Worm (Caenorhabditis elegans): Measurements from ENCODE around the gene C55B6.1.
A peak's percentile ranks its signal among the peaks of the same experiment; 100 is the strongest.

The C55B6.1 gene

DNA sequence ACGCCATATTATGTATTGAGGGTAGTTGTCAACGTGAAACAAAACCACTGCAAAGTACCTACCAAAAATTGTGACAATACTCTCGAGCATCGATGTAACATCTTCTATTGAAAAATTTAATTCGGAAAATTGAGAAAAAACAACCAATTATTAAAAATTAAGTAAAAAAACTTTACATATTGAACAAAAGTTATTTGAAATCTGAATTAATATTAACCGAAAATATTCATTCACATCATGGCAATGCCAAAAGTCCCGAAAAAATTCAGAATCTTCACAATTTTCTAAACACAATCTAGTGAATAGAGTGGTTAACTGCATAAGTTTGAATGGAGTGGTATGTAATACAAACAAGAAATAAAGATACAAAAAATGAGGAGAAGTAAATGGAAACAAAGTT, 38.4 kb downstream of the C55B6.1 start, which contains the start of gene F46H5.3:
F46H5.3 (minus strand) TSS at position 101 of the 400 bp plus-strand sequence.
- TF ChIP-seq lin-13 (GFP tag; optimal IDR thresholded peaks at IDR 0.05) (no peak), ZK546.5 (tag; optimal IDR thresholded peaks at IDR 0.05) (no peak), unc-39 (tag; optimal IDR thresholded peaks at IDR 0.05) (no peak), nhr-10 (tag; optimal IDR thresholded peaks at IDR 0.05) (no peak), sem-4 (tag; optimal IDR thresholded peaks at IDR 0.05) (no peak), ceh-82 (tag; optimal IDR thresholded peaks at IDR 0.05) (no peak), blmp-1 (tag; optimal IDR thresholded peaks at IDR 0.05; ENCODE audit: insufficient read depth) (no peak), unc-55 (GFP tag; optimal IDR thresholded peaks at IDR 0.05) (no peak), C34F6.9 (tag; optimal IDR thresholded peaks at IDR 0.05) (no peak), nhr-6 (tag; optimal IDR thresholded peaks at IDR 0.05) (no peak), Y55F3AM.14 (GFP tag; optimal IDR thresholded peaks at IDR 0.05) (no peak), fos-1 (tag; optimal IDR thresholded peaks at IDR 0.05) (no peak)

DNA sequence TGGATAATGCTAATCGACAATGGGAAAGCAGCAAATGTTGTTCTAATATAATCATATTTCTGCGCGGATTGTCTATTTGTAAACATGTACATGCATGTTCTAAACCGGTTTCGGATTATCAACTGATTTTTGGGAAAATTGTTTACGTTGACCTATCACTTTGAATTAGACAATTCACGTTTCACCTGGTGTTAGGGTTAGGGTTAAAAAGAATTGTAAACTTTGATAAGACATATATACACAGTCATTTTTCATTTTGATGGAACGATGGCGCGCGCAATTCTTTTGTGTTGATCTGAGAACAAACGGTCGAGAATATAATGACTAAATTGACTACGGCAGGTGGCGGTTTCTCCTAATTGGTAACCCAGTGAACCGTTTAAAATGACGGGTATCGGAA, 42.0 kb downstream of the C55B6.1 start:
- peak; percentile 59 for TF ChIP-seq nhr-21 (tag; optimal IDR thresholded peaks at IDR 0.05)
- TF ChIP-seq sma-9 (GFP tag; optimal IDR thresholded peaks at IDR 0.05), result peak; percentile 57
- no peak for TF ChIP-seq sma-9 (tag; optimal IDR thresholded peaks at IDR 0.05)
- peak; percentile 1 for TF ChIP-seq gmeb-1 (tag; optimal IDR thresholded peaks at IDR 0.05)
- TF ChIP-seq sma-3 (GFP tag; optimal IDR thresholded peaks at IDR 0.05), result peak; percentile 81
- TF ChIP-seq nhr-25 (tag; optimal IDR thresholded peaks at IDR 0.05), result peak; percentile 55
- no peak for TF ChIP-seq F13H6.1 (tag; optimal IDR thresholded peaks at IDR 0.05)
- TF ChIP-seq crh-2 (tag; optimal IDR thresholded peaks at IDR 0.05), result peak; percentile 27
- no peak for TF ChIP-seq unc-39 (tag; optimal IDR thresholded peaks at IDR 0.05)

ce11 chrX:7242878-7243277, 42.7 kb downstream of the C55B6.1 start, which contains the start of gene F46H5.7:
F46H5.7 (minus strand) TSS chrX:7242983.
- TF ChIP-seq nhr-129 (tag; optimal IDR thresholded peaks at IDR 0.05) (no peak), sma-3 (GFP tag; optimal IDR thresholded peaks at IDR 0.05) (peak; percentile 3), sma-9 (GFP tag; optimal IDR thresholded peaks at IDR 0.05) (peak; percentile 26), sma-9 (tag; optimal IDR thresholded peaks at IDR 0.05) (no peak)

ce11 chrX:7244756-7245155, 44.6 kb downstream of the C55B6.1 start:
- TF ChIP-seq egl-27 (tag; optimal IDR thresholded peaks at IDR 0.05) (no peak), nhr-21 (tag; optimal IDR thresholded peaks at IDR 0.05) (no peak), blmp-1 (tag; optimal IDR thresholded peaks at IDR 0.05; ENCODE audit: insufficient read depth) (no peak), nhr-10 (tag; optimal IDR thresholded peaks at IDR 0.05) (no peak), sma-3 (GFP tag; optimal IDR thresholded peaks at IDR 0.05) (peak; percentile 37), lsy-2 (tag; optimal IDR thresholded peaks at IDR 0.05) (no peak), peb-1 (tag; optimal IDR thresholded peaks at IDR 0.05) (no peak), nhr-12 (tag; optimal IDR thresholded peaks at IDR 0.05) (no peak), ztf-11 (tag; optimal IDR thresholded peaks at IDR 0.05) (no peak), fos-1 (tag; optimal IDR thresholded peaks at IDR 0.05) (peak; percentile 61), lin-11 (tag; optimal IDR thresholded peaks at IDR 0.05) (no peak), ztf-1 (GFP tag; conservative IDR thresholded peaks at IDR 0.05) (no peak), Y55F3AM.14 (GFP tag; optimal IDR thresholded peaks at IDR 0.05) (no peak), ama-1 (optimal IDR thresholded peaks at IDR 0.05) (no peak), alr-1 (tag; optimal IDR thresholded peaks at IDR 0.05) (no peak), nhr-77 (tag; optimal IDR thresholded peaks at IDR 0.05) (no peak), nhr-25 (tag; optimal IDR thresholded peaks at IDR 0.05) (no peak), mbf-1 (tag; optimal IDR thresholded peaks at IDR 0.05) (no peak), sma-9 (GFP tag; optimal IDR thresholded peaks at IDR 0.05) (peak; percentile 66), sma-9 (tag; optimal IDR thresholded peaks at IDR 0.05) (no peak), ceh-82 (tag; optimal IDR thresholded peaks at IDR 0.05) (no peak), F13H6.1 (tag; optimal IDR thresholded peaks at IDR 0.05) (peak; percentile 60), gmeb-1 (tag; optimal IDR thresholded peaks at IDR 0.05) (peak; percentile 60), elt-3 (tag; optimal IDR thresholded peaks at IDR 0.05) (no peak), aly-2 (tag; optimal IDR thresholded peaks at IDR 0.05) (no peak), mdl-1 (tag; optimal IDR thresholded peaks at IDR 0.05) (no peak), lin-13 (GFP tag; optimal IDR thresholded peaks at IDR 0.05) (no peak), snpc-4 (tag; optimal IDR thresholded peaks at IDR 0.05) (no peak), unc-62 (GFP tag; optimal IDR thresholded peaks at IDR 0.05) (no peak), crh-2 (tag; optimal IDR thresholded peaks at IDR 0.05) (peak; percentile 71), elt-1 (tag; optimal IDR thresholded peaks at IDR 0.05) (no peak), nhr-6 (tag; optimal IDR thresholded peaks at IDR 0.05) (no peak), mab-5 (tag; optimal IDR thresholded peaks at IDR 0.05) (no peak), C34F6.9 (tag; optimal IDR thresholded peaks at IDR 0.05) (no peak), zag-1 (tag; optimal IDR thresholded peaks at IDR 0.05) (no peak), unc-39 (tag; optimal IDR thresholded peaks at IDR 0.05) (no peak), unc-55 (GFP tag; optimal IDR thresholded peaks at IDR 0.05) (no peak), dmd-4 (tag; optimal IDR thresholded peaks at IDR 0.05) (no peak), lin-39 (tag; optimal IDR thresholded peaks at IDR 0.05) (no peak), ceh-16 (tag; optimal IDR thresholded peaks at IDR 0.05) (no peak)

All from whole organism, L2 larva.